Fruit fly (Drosophila melanogaster): ENCODE results near the gene Acp95EF.

The Acp95EF gene

dm6 chr3R:24252494-24252893 lies 23.7 kb downstream of the Acp95EF start, which contains the start of gene beta-PheRS (continued):
- TF ChIP-seq tap (tag; optimal IDR thresholded peaks at IDR 0.05) (no peak), Xrp1 (GFP tag; IDR thresholded peaks at IDR 0.05) (0 out of 2 replicates have a peak, but pooled peaks have one; percentile 27), tio (GFP tag; optimal IDR thresholded peaks at IDR 0.05) (no peak), prd (optimal IDR thresholded peaks at IDR 0.05) (no peak), prd (GFP tag; IDR thresholded peaks at IDR 0.05) (peak; percentile 54; the same call in 1 of the 3 replicates), toy (GFP tag; IDR thresholded peaks at IDR 0.05) (no peak), CG10979 (tag; optimal IDR thresholded peaks at IDR 0.05) (peak; percentile 42), D19B (GFP tag; optimal IDR thresholded peaks at IDR 0.05) (no peak), HLH54F (GFP tag; optimal IDR thresholded peaks at IDR 0.05) (peak; percentile 61), bcd (GFP tag; optimal IDR thresholded peaks at IDR 0.05) (no peak), Dbx (GFP tag; IDR thresholded peaks at IDR 0.05) (peak; percentile 88), C15 (GFP tag; IDR thresholded peaks at IDR 0.05) (0 out of 3 replicates have a peak, but pooled peaks have one; percentile 57), hth (optimal IDR thresholded peaks at IDR 0.05) (no peak), GATAe (GFP tag; conservative IDR thresholded peaks at IDR 0.05) (0 out of 2 replicates have a peak, but pooled peaks have one; percentile 32), bab2 (GFP tag; optimal IDR thresholded peaks at IDR 0.05) (peak; percentile 44), CG4820 (GFP tag; optimal IDR thresholded peaks at IDR 0.05) (peak; percentile 31), Lhr (GFP tag; optimal IDR thresholded peaks at IDR 0.05) (peak; percentile 91), dpn (GFP tag; optimal IDR thresholded peaks at IDR 0.05) (peak; percentile 71 to 72), bigmax (GFP tag; optimal IDR thresholded peaks at IDR 0.05) (no peak), NK7.1 (GFP tag; optimal IDR thresholded peaks at IDR 0.05) (no peak), tup (GFP tag; optimal IDR thresholded peaks at IDR 0.05) (no peak), Ssrp (tag; optimal IDR thresholded peaks at IDR 0.05) (peak; percentile 23), unc-4 (GFP tag; IDR thresholded peaks at IDR 0.05; ENCODE audit: partially characterized antibody) (peak; percentile 92), z (GFP tag; IDR thresholded peaks at IDR 0.05) (no peak), btn (GFP tag; optimal IDR thresholded peaks at IDR 0.05) (no peak), Nf-YA (GFP tag; IDR thresholded peaks at IDR 0.05) (peak; percentile 34; the same call in 1 of the 2 replicates), CG17359 (tag; optimal IDR thresholded peaks at IDR 0.05) (no peak), ci (GFP tag; IDR thresholded peaks at IDR 0.05) (peak; percentile 79), CG12942 (GFP tag; optimal IDR thresholded peaks at IDR 0.05) (peak; percentile 35), Nf-YC (tag; optimal IDR thresholded peaks at IDR 0.05) (no peak), Hr39 (optimal IDR thresholded peaks at IDR 0.05) (no peak), tna (GFP tag; IDR thresholded peaks at IDR 0.05; ENCODE audit: partially characterized antibody) (peak; percentile 80), kay (GFP tag; optimal IDR thresholded peaks at IDR 0.05) (peak; percentile 41), Spps (tag; optimal IDR thresholded peaks at IDR 0.05) (no peak), HLH3B (GFP tag; IDR thresholded peaks at IDR 0.05) (peak; percentile 42; the same call in 1 of the 2 replicates), CG6175 (GFP tag; IDR thresholded peaks at IDR 0.05) (0 out of 3 replicates have a peak, but pooled peaks have one; percentile 14), kah (GFP tag; optimal IDR thresholded peaks at IDR 0.05) (no peak), BtbVII (GFP tag; optimal IDR thresholded peaks at IDR 0.05) (no peak), CG1024 (GFP tag; IDR thresholded peaks at IDR 0.05) (peak; percentile 70), BEAF-32 (GFP tag; optimal IDR thresholded peaks at IDR 0.05) (peak; percentile 95), CG15514 (GFP tag; optimal IDR thresholded peaks at IDR 0.05) (no peak), Dek (tag; optimal IDR thresholded peaks at IDR 0.05) (no peak), CG18599 (GFP tag; optimal IDR thresholded peaks at IDR 0.05) (no peak), dimm (GFP tag; IDR thresholded peaks at IDR 0.05) (no peak), CG4360 (GFP tag; IDR thresholded peaks at IDR 0.05) (no peak), slbo (GFP tag; IDR thresholded peaks at IDR 0.05) (peak; percentile 83), CG6854 (GFP tag; optimal IDR thresholded peaks at IDR 0.05) (no peak), psq (GFP tag; optimal IDR thresholded peaks at IDR 0.05) (no peak), CG31365 (tag; optimal IDR thresholded peaks at IDR 0.05) (no peak)

All from whole organism, embryonic.